Worm (Caenorhabditis elegans) whole organism, L2 larva: ENCODE results near the gene plk-3.

Source experiments
- R02D3.7 ChIP-seq: fragments of 150-350 bp; optimal IDR thresholded peaks from 2 replicates; lab custom pipeline; 2014; ENCODE audit warnings: missing biosample characterization, missing genetic modification characterization
- alr-1 ChIP-seq: fragments of 150-350 bp; optimal IDR thresholded peaks from 2 replicates; lab custom pipeline; 2014; ENCODE audit warnings: missing biosample characterization, missing genetic modification characterization
- elt-1 ChIP-seq: fragments of 150-350 bp; optimal IDR thresholded peaks from 2 replicates; lab custom pipeline; 2014; ENCODE audit warnings: missing biosample characterization, missing genetic modification characterization
- lin-39 ChIP-seq: fragments of 150-350 bp; optimal IDR thresholded peaks from 2 replicates; lab custom pipeline; 2014; ENCODE audit warnings: missing biosample characterization, missing genetic modification reagents, missing genetic modification characterization
- lsy-2 ChIP-seq, 2 experiments: fragments of 150-350 bp in 1 of 2; sonication (generic microtip) in 1 of 2; optimal IDR thresholded peaks; 2 replicates each; lab custom pipeline; 2014 to 2017; ENCODE audit warnings: missing biosample characterization in 2 of 2, missing genetic modification characterization in 2 of 2
- nhr-10 ChIP-seq: sonication (generic microtip); optimal IDR thresholded peaks from 2 replicates; lab custom pipeline; 2017; ENCODE audit warnings: missing biosample characterization, missing genetic modification characterization
- nhr-12 ChIP-seq: fragments of 150-350 bp; optimal IDR thresholded peaks from 2 replicates; lab custom pipeline; 2014; ENCODE audit warnings: missing biosample characterization, missing genetic modification characterization
- nhr-25 ChIP-seq: fragments of 150-350 bp; sonication (generic microtip); optimal IDR thresholded peaks from 3 replicates; lab custom pipeline; 2014; ENCODE audit warnings: missing biosample characterization, missing genetic modification characterization
- snpc-4 ChIP-seq: fragments of 150-350 bp; optimal IDR thresholded peaks from 2 replicates; lab custom pipeline; 2014; ENCODE audit warnings: missing biosample characterization, missing genetic modification characterization
- ztf-1 ChIP-seq: fragments of 200-800 bp; sonication (Bioruptor generic); conservative IDR thresholded peaks from 2 replicates; pipeline ENCODE4 v1.3.6; 2022; ENCODE audit warnings: missing genetic modification characterization, missing compliant biosample characterization

DNA sequence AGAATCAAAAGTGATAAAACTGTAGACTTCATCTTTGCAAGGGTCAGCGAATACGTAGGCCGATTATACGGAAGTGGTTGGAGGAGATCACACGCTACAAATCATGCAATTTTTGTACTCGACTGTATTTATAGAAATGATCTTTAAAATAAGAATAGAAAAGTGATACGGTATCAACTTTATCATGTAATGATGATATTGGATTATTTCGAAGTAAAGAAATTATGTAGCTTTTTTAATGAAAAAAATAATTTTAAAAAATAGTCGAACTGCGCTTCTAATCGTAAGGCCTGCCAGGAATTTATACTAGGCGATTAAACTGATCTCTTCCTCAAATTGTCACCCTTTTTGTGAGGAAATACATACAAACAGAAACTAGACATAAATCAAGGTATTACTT is 39.2 kb downstream of the plk-3 start, which contains the start of gene B0496.11:
- TF ChIP-seq nhr-12, result no peak
- TF ChIP-seq alr-1 (tag; lab: Kevin White, UChicago), result no peak
- no peak for TF ChIP-seq nhr-10 (tag; lab: Kevin White, UChicago)
- TF ChIP-seq lin-39, result no peak
- no peak for TF ChIP-seq ztf-1
- no peak for TF ChIP-seq elt-1 (tag; lab: Kevin White, UChicago)
- TF ChIP-seq snpc-4 (tag; lab: Kevin White, UChicago), result no peak
- no peak for TF ChIP-seq nhr-25 (tag; lab: Kevin White, UChicago)
- no peak for TF ChIP-seq R02D3.7 (tag; lab: Kevin White, UChicago)
- TF ChIP-seq lsy-2 (tag; optimal IDR thresholded peaks at IDR 0.05; lab: Kevin White, UChicago), result no peak
